Worm (Caenorhabditis elegans) whole organism, L4 larva: Measurements from ENCODE around the gene Y9C9A.16.

Experiments used
- Y75B8A.6 ChIP-seq: fragments of 200-800 bp; sonication (Bioruptor generic); IDR thresholded peaks from 2 replicates; pipeline ENCODE4 v1.3.6; 2022; ENCODE audit warnings: missing genetic modification reagents, missing genetic modification characterization, missing compliant biosample characterization
- ces-1 ChIP-seq: fragments of 150-350 bp; sonication (generic microtip); optimal IDR thresholded peaks from 4 replicates; lab custom pipeline; 2014; ENCODE audit warnings: missing biosample characterization, missing genetic modification reagents, missing genetic modification characterization
- dmd-9 ChIP-seq: fragments of 200-800 bp; sonication (Bioruptor generic); IDR thresholded peaks from 2 replicates; pipeline ENCODE4 v1.3.6; 2022; ENCODE audit warnings: missing genetic modification reagents, missing genetic modification characterization, missing compliant biosample characterization
- fos-1 ChIP-seq: fragments of 150-350 bp; optimal IDR thresholded peaks from 2 replicates; lab custom pipeline; 2014; ENCODE audit warnings: missing biosample characterization, missing genetic modification characterization
- lin-39 ChIP-seq: fragments of 150-350 bp; optimal IDR thresholded peaks from 2 replicates; lab custom pipeline; 2014; ENCODE audit warnings: missing biosample characterization, missing genetic modification reagents, missing genetic modification characterization
- mep-1 ChIP-seq: fragments of 150-350 bp; sonication (generic microtip); optimal IDR thresholded peaks from 3 replicates; lab custom pipeline; 2014; ENCODE audit warnings: missing biosample characterization, missing genetic modification characterization
- nhr-237 ChIP-seq: sonication (generic microtip); optimal IDR thresholded peaks from 2 replicates; lab custom pipeline; 2017; ENCODE audit warnings: missing biosample characterization, missing genetic modification characterization
- pqm-1 ChIP-seq: sonication (generic microtip); optimal IDR thresholded peaks from 2 replicates; lab custom pipeline; 2017; ENCODE audit warnings: missing biosample characterization, missing genetic modification characterization
- skn-1 ChIP-seq: fragments of 150-350 bp; optimal IDR thresholded peaks from 2 replicates; lab custom pipeline; 2014; ENCODE audit warnings: missing biosample characterization, missing genetic modification characterization
- zip-2 ChIP-seq: fragments of 150-350 bp; optimal IDR thresholded peaks from 2 replicates; lab custom pipeline; 2014; ENCODE audit warnings: missing biosample characterization, missing genetic modification characterization
- ztf-11 ChIP-seq: fragments of 150-350 bp; optimal IDR thresholded peaks from 2 replicates; lab custom pipeline; 2014; ENCODE audit warnings: missing biosample characterization, missing genetic modification characterization

DNA sequence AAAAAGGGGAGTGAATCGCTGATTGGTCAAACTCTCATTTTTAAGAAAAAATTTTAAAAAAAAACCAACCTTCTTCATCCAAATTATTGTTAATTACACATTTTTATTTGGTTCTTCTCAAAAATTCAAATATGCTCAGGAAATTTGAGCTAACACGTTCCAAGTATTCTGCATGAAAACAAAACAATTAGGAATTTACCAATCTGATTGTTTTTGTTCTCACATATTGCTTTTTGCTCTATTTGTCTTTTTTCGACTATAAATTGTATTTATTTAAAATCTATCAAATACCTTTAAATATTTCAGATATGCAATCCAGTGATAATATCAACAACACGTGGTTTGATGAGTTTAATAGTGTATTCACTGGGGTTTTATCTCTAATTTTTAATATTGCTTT lies 36.3 kb upstream of the Y9C9A.16 start, which contains the start of gene srm-1:
- TF ChIP-seq nhr-237 (tag; lab: Kevin White, UChicago) (no peak), fos-1 (tag; lab: Kevin White, UChicago) (no peak), pqm-1 (no peak), lin-39 (tag; lab: Kevin White, UChicago) (no peak), ztf-11 (tag; lab: Kevin White, UChicago) (no peak), mep-1 (no peak), dmd-9 (no peak), Y75B8A.6 (GFP tag; lab: Robert Waterston, UW) (no peak), skn-1 (tag; lab: Kevin White, UChicago) (no peak), zip-2 (no peak), ces-1 (GFP tag; lab: Kevin White, UChicago) (no peak)
